Worm (Caenorhabditis elegans) whole organism, mixed stage, embryonic: ENCODE results near the gene K11H3.8.

Experiments used
- M03D4.4 ChIP-seq: sonication (generic microtip); optimal IDR thresholded peaks from 2 replicates; lab custom pipeline; 2017; ENCODE audit warnings: mild to moderate bottlenecking, missing genetic modification characterization, missing compliant biosample characterization
- bed-3 ChIP-seq: fragments of 200-800 bp; sonication (Bioruptor generic); optimal IDR thresholded peaks from 3 replicates; lab custom pipeline; 2018; ENCODE audit warnings: mild to moderate bottlenecking, missing genetic modification characterization, moderate library complexity, missing compliant biosample characterization
- blmp-1 ChIP-seq: fragments of 150-350 bp; optimal IDR thresholded peaks from 2 replicates; lab custom pipeline; 2014; ENCODE audit warnings: missing biosample characterization, missing genetic modification characterization
- ceh-39 ChIP-seq: fragments of 150-350 bp; optimal IDR thresholded peaks from 2 replicates; lab custom pipeline; 2014; ENCODE audit warnings: missing biosample characterization, missing genetic modification characterization
- ceh-83 ChIP-seq: fragments of 200-800 bp; sonication (Bioruptor generic); optimal IDR thresholded peaks from 2 replicates; lab custom pipeline; 2018; ENCODE audit warnings: mild to moderate bottlenecking, missing genetic modification characterization, missing compliant biosample characterization
- ces-1 ChIP-seq: fragments of 150-350 bp; optimal IDR thresholded peaks from 2 replicates; lab custom pipeline; 2014; ENCODE audit warnings: missing biosample characterization, missing genetic modification reagents, missing genetic modification characterization
- cnd-1 ChIP-seq: fragments of 200-800 bp; sonication (Bioruptor generic); optimal IDR thresholded peaks from 2 replicates; lab custom pipeline; 2018; ENCODE audit warnings: mild to moderate bottlenecking, missing genetic modification characterization, missing compliant biosample characterization
- elt-1 ChIP-seq: sonication (generic microtip); optimal IDR thresholded peaks from 2 replicates; lab custom pipeline; 2017; ENCODE audit warnings: missing genetic modification characterization, mild to moderate bottlenecking, missing compliant biosample characterization, antibody characterized with exemption, moderate library complexity, borderline replicate concordance; ENCODE audit not compliant: insufficient read depth
- elt-3 ChIP-seq: fragments of 150-350 bp; optimal IDR thresholded peaks from 2 replicates; lab custom pipeline; 2014; ENCODE audit warnings: missing biosample characterization, missing genetic modification characterization
- flh-1 ChIP-seq: fragments of 200-800 bp; sonication (Bioruptor generic); optimal IDR thresholded peaks from 2 replicates; lab custom pipeline; 2018; ENCODE audit warnings: mild to moderate bottlenecking, missing genetic modification characterization, moderate library complexity, missing compliant biosample characterization
- ham-2 ChIP-seq: fragments of 200-800 bp; sonication (Bioruptor generic); optimal IDR thresholded peaks from 2 replicates; lab custom pipeline; 2018; ENCODE audit warnings: mild to moderate bottlenecking, missing genetic modification characterization, missing compliant biosample characterization
- hlh-1 ChIP-seq: fragments of 150-350 bp; optimal IDR thresholded peaks from 2 replicates; lab custom pipeline; 2014; ENCODE audit warnings: missing biosample characterization, missing genetic modification reagents, missing genetic modification characterization
- lin-13 ChIP-seq: fragments of 150-350 bp; optimal IDR thresholded peaks from 2 replicates; lab custom pipeline; 2014; ENCODE audit warnings: missing biosample characterization, missing genetic modification characterization
- lin-32 ChIP-seq: fragments of 200-800 bp; sonication (Bioruptor generic); optimal IDR thresholded peaks from 2 replicates; lab custom pipeline; 2018; ENCODE audit warnings: mild to moderate bottlenecking, missing genetic modification characterization, missing compliant biosample characterization
- lsy-2 ChIP-seq: fragments of 150-350 bp; optimal IDR thresholded peaks from 2 replicates; lab custom pipeline; 2014; ENCODE audit warnings: missing biosample characterization, missing genetic modification characterization
- mab-5 ChIP-seq: fragments of 150-350 bp; optimal IDR thresholded peaks from 2 replicates; lab custom pipeline; 2014; ENCODE audit warnings: missing biosample characterization, missing genetic modification characterization
- mep-1 ChIP-seq: fragments of 150-350 bp; optimal IDR thresholded peaks from 2 replicates; lab custom pipeline; 2017; ENCODE audit warnings: missing biosample characterization, missing genetic modification reagents, missing genetic modification characterization, inconsistent platforms
- mls-2 ChIP-seq: sonication (generic microtip); optimal IDR thresholded peaks from 2 replicates; lab custom pipeline; 2016; ENCODE audit warnings: mild to moderate bottlenecking, missing genetic modification characterization, moderate library complexity, missing compliant biosample characterization
- nhr-2 ChIP-seq: fragments of 150-350 bp; optimal IDR thresholded peaks from 2 replicates; lab custom pipeline; 2014; ENCODE audit warnings: missing biosample characterization, missing genetic modification characterization
- nhr-28 ChIP-seq: fragments of 150-350 bp; optimal IDR thresholded peaks from 2 replicates; lab custom pipeline; 2014; ENCODE audit warnings: missing biosample characterization, missing genetic modification characterization
- nhr-76 ChIP-seq: sonication (generic microtip); optimal IDR thresholded peaks from 2 replicates; lab custom pipeline; 2017; ENCODE audit warnings: missing biosample characterization, missing genetic modification characterization
- pha-4 ChIP-seq: fragments of 150-350 bp; optimal IDR thresholded peaks from 2 replicates; lab custom pipeline; 2018; ENCODE audit warnings: missing biosample characterization, missing genetic modification reagents, missing genetic modification characterization
- snpc-4 ChIP-seq: fragments of 150-350 bp; optimal IDR thresholded peaks from 2 replicates; lab custom pipeline; 2014; ENCODE audit warnings: missing biosample characterization, missing genetic modification characterization
- sptf-1 ChIP-seq: sonication (generic microtip); optimal IDR thresholded peaks from 2 replicates; lab custom pipeline; 2017; ENCODE audit warnings: mild to moderate bottlenecking, missing genetic modification characterization, moderate library complexity, missing compliant biosample characterization
- tbx-8 ChIP-seq: fragments of 200-800 bp; sonication (Bioruptor generic); optimal IDR thresholded peaks from 2 replicates; lab custom pipeline; 2018; ENCODE audit warnings: mild to moderate bottlenecking, missing genetic modification characterization, moderate library complexity, missing compliant biosample characterization
- unc-120 ChIP-seq: sonication (generic microtip); optimal IDR thresholded peaks from 2 replicates; lab custom pipeline; 2017; ENCODE audit warnings: missing genetic modification characterization, missing compliant biosample characterization; ENCODE audit not compliant: poor library complexity, severe bottlenecking
- unc-39 ChIP-seq: fragments of 150-350 bp; optimal IDR thresholded peaks from 2 replicates; lab custom pipeline; 2014; ENCODE audit warnings: missing biosample characterization, missing genetic modification characterization
- unc-62 ChIP-seq: fragments of 150-350 bp; optimal IDR thresholded peaks from 2 replicates; lab custom pipeline; 2014; ENCODE audit warnings: missing biosample characterization, missing genetic modification reagents, missing genetic modification characterization
- zip-8 ChIP-seq: fragments of 150-350 bp; optimal IDR thresholded peaks from 2 replicates; lab custom pipeline; 2014; ENCODE audit warnings: missing biosample characterization, missing genetic modification characterization
- ztf-11 ChIP-seq: fragments of 150-350 bp; optimal IDR thresholded peaks from 2 replicates; lab custom pipeline; 2014; ENCODE audit warnings: missing biosample characterization, missing genetic modification characterization

K11H3.8 gene

ce11 chrIII:9804997-9805610, 29.9 kb upstream of the K11H3.8 start, which contains the start of gene riok-3:
riok-3 (minus strand) TSS chrIII:9805011.
- TF ChIP-seq tbx-8 (no peak), nhr-2 (tag; lab: Kevin White, UChicago) (peak; percentile 55), ham-2 (GFP tag; lab: Kevin White, UChicago) (peak; percentile 29)

- TF ChIP-seq mep-1 (tag; lab: Kevin White, UChicago) (no peak), lsy-2 (no peak), pha-4 (tag; lab: Kevin White, UChicago) (no peak), nhr-2 (tag; lab: Kevin White, UChicago) (no peak), ceh-39 (tag; lab: Kevin White, UChicago) (no peak), lin-32 (no peak), zip-8 (tag; lab: Kevin White, UChicago) (no peak), bed-3 (no peak), ztf-11 (tag; lab: Kevin White, UChicago) (no peak), elt-1 (no peak), tbx-8 (no peak), unc-39 (tag; lab: Kevin White, UChicago) (no peak)
Observed at ce11 chrIII:9806968-9807559, 27.9 kb upstream of the K11H3.8 start, which contains the start of gene ZK632.4. ZK632.4 (minus strand) TSS chrIII:9807454.

- TF ChIP-seq pha-4 (tag; lab: Kevin White, UChicago) (no peak), unc-62 (peak; percentile 4)
- TF ChIP-seq, all 35 proteins: peak for 1
Observed at ce11 chrIII:9807560-9808046, 27.4 kb upstream of the K11H3.8 start.

- TF ChIP-seq lsy-2: peak; percentile 35
- TF ChIP-seq ceh-83 (GFP tag; lab: Kevin White, UChicago): no peak
- peak; percentile 72 for TF ChIP-seq ces-1
- no peak for TF ChIP-seq mep-1 (tag; lab: Kevin White, UChicago)
- TF ChIP-seq unc-62: no peak
- TF ChIP-seq, all 35 proteins: peak for 2
Observed at ce11 chrIII:9808179-9808578, 26.8 kb upstream of the K11H3.8 start, which contains the start of gene gtap-2. gtap-2 (plus strand) TSS chrIII:9808544.

- TF ChIP-seq ham-2 (GFP tag; lab: Kevin White, UChicago): no peak
- TF ChIP-seq nhr-28 (tag; lab: Kevin White, UChicago): no peak
- TF ChIP-seq lin-32: no peak
- no peak for TF ChIP-seq mab-5 (tag; lab: Kevin White, UChicago)
- TF ChIP-seq ces-1: no peak
- TF ChIP-seq tbx-8: no peak
- TF ChIP-seq zip-8 (tag; lab: Kevin White, UChicago): no peak
- TF ChIP-seq pha-4 (tag; lab: Kevin White, UChicago): no peak
- no peak for TF ChIP-seq cnd-1 (tag; lab: Kevin White, UChicago)
- TF ChIP-seq snpc-4 (tag; lab: Kevin White, UChicago): no peak
- no peak for TF ChIP-seq blmp-1 (tag; lab: Kevin White, UChicago)
- no peak for TF ChIP-seq hlh-1 (tag; lab: Kevin White, UChicago)
- no peak for TF ChIP-seq nhr-76 (tag; lab: Kevin White, UChicago)
- no peak for TF ChIP-seq M03D4.4 (tag; lab: Kevin White, UChicago)
- no peak for TF ChIP-seq mep-1 (tag; lab: Kevin White, UChicago)
- TF ChIP-seq unc-120 (tag; lab: Kevin White, UChicago): no peak
- no peak for TF ChIP-seq elt-3
- no peak for TF ChIP-seq ztf-11 (tag; lab: Kevin White, UChicago)
- TF ChIP-seq bed-3: no peak
- TF ChIP-seq lin-13: no peak
Observed at ce11 chrIII:9813146-9813545, 21.8 kb upstream of the K11H3.8 start, which contains the start of gene ZK632.14. ZK632.14 (plus strand) TSS chrIII:9813446.

- TF ChIP-seq cnd-1 (tag; lab: Kevin White, UChicago) (peak; percentile 67), pha-4 (tag; lab: Kevin White, UChicago) (no peak), unc-62 (peak; percentile 38), lin-32 (peak; percentile 16), mep-1 (tag; lab: Kevin White, UChicago) (peak; percentile 8), ham-2 (GFP tag; lab: Kevin White, UChicago) (peak; percentile 34), mab-5 (tag; lab: Kevin White, UChicago) (no peak), nhr-2 (tag; lab: Kevin White, UChicago) (peak; percentile 84), nhr-28 (tag; lab: Kevin White, UChicago) (no peak), mls-2 (tag; lab: Kevin White, UChicago) (peak; percentile 73), unc-120 (tag; lab: Kevin White, UChicago) (peak; percentile 30), flh-1 (GFP tag; lab: Kevin White, UChicago) (no peak), sptf-1 (tag; lab: Kevin White, UChicago) (peak; percentile 29), ces-1 (peak; percentile 4)
Observed at ce11 chrIII:9817087-9817612, 17.8 kb upstream of the K11H3.8 start, which contains the start of gene cnx-1. cnx-1 (minus strand) TSS chrIII:9817137.
